Worm (Caenorhabditis elegans): ENCODE measurements around the gene T26C11.9.

DNA sequence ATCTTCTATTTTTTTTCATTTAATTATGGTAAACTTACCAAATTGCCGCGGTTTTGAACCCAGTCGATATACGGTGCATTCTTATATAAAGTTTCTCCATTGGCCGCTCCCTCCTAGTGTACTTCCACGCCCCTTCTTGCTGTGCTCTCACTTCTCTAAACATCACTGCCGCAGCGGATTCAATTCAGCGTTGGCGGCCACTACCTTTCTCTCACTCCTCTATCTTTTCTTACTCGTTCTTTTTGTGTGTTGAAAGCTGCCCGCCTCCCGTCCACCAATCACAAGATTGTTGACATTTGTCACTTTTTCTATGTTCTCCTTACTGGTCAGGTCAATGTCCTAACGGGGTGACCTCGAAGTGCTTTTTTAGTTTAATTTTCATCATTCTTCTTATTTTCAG, 17.3 kb upstream of the T26C11.9 start:
- no peak for TF ChIP-seq snpc-4 (GFP tag; optimal IDR thresholded peaks at IDR 0.05)
- TF ChIP-seq snpc-4 (tag; optimal IDR thresholded peaks at IDR 0.05) = no peak
- TF ChIP-seq pbrm-1 (GFP tag; IDR thresholded peaks at IDR 0.05) = no peak
- no peak for TF ChIP-seq let-526 (GFP tag; IDR thresholded peaks at IDR 0.05)
- TF ChIP-seq snpc-3.4 (tag; optimal IDR thresholded peaks at IDR 0.05) = no peak
- no peak for TF ChIP-seq T26A5.8 (tag; optimal IDR thresholded peaks at IDR 0.05)
- TF ChIP-seq ama-1 (optimal IDR thresholded peaks at IDR 0.05) = no peak
- no peak for TF ChIP-seq ama-1 (GFP tag; optimal IDR thresholded peaks at IDR 0.05)
- TF ChIP-seq mcd-1 (GFP tag; IDR thresholded peaks at IDR 0.05) = no peak
- TF ChIP-seq nhr-90 (tag; optimal IDR thresholded peaks at IDR 0.05) = no peak
